Comparison of ENCODE assay signal across 2 fruit fly cellular contexts in the genomic region with DNA sequence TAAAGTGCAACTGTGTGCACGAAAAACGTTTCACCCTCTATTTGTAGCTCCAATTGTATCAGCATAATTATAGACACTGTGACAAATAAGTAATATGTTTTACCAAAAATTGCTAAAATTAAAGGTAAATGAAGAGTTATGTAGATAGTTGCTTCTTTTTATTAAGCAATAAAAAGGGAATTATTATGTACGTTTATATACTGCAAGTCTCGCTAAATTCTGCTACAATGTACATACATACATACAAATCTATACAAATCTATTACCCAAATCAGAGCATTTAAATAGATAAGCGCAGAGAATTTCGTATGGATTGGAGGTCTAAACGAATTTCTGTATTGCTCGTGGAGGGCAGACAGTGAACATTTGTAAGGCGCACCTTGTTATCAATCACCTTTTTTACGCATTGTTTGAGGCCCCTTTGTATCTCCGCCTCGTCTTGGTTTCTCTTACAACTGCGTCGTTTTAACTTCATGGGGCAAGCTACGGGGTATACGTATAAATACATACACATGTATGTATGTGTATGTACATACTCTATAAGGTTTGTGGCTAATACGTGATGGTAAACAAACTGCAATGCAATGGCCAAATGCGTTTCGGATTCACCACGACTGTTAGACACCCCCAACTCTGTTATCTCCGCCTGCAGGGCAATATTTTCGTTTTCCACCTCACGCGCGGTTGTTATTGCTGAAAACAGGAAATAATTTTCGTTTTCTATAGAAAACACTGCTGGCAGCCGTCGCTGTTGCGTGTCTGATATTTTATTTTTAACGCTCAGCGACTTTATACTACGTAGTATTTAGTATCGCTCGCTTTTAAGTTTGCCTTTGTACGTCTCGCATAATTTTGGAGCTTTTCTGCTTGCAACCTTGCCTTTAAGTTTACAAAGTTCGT.
TF ChIP-seq lines count a peak whose summit lies in the region.

No protein-coding gene starts in this region.

TF ChIP-seq in whole organism, embryonic, 481 proteins besides CTCF, POLR2A, EP300 and RAD21 (continued from another document and continues in another):
- TF ChIP-seq Sox100B (GFP tag; optimal IDR thresholded peaks at IDR 0.05; lab: Kevin White, UChicago) (peak; percentile 78), CG7928 (GFP tag; optimal IDR thresholded peaks at IDR 0.05; lab: Kevin White, UChicago) (no peak), CG7372 (GFP tag; IDR thresholded peaks at IDR 0.05; lab: Robert Waterston, UW) (no peak), tin (GFP tag; optimal IDR thresholded peaks at IDR 0.05; lab: Kevin White, UChicago) (peak; percentile 55), Hr51 (GFP tag; optimal IDR thresholded peaks at IDR 0.05; lab: Kevin White, UChicago) (peak in 1 of 2 experiments; percentile 70), CG2712 (tag; optimal IDR thresholded peaks at IDR 0.05; lab: Kevin White, UChicago) (peak; percentile 86), zf30C (GFP tag; optimal IDR thresholded peaks at IDR 0.05; lab: Kevin White, UChicago) (peak; percentile 88), CG8089 (GFP tag; optimal IDR thresholded peaks at IDR 0.05; lab: Kevin White, UChicago) (peak; percentile 67), MTF-1 (GFP tag; optimal IDR thresholded peaks at IDR 0.05; lab: Kevin White, UChicago; ENCODE audit: borderline replicate concordance) (no peak), Stat92E (GFP tag; optimal IDR thresholded peaks at IDR 0.05; lab: Kevin White, UChicago) (peak in 1 of 3 experiments; percentile 11), sd (tag; optimal IDR thresholded peaks at IDR 0.05; lab: Kevin White, UChicago) (peak; percentile 60), CG4360 (GFP tag; IDR thresholded peaks at IDR 0.05; lab: Robert Waterston, UW) (no peak), Max (GFP tag; optimal IDR thresholded peaks at IDR 0.05; lab: Kevin White, UChicago) (no peak), chif (GFP tag; optimal IDR thresholded peaks at IDR 0.05; lab: Kevin White, UChicago) (peak in 1 of 2 experiments; percentile 66), Bteb2 (GFP tag; optimal IDR thresholded peaks at IDR 0.05; lab: Kevin White, UChicago) (peak; percentile 28), Xrp1 (GFP tag; IDR thresholded peaks at IDR 0.05; lab: Robert Waterston, UW) (peak; percentile 75), CG3163 (GFP tag; optimal IDR thresholded peaks at IDR 0.05; lab: Kevin White, UChicago) (no peak), Poxn (GFP tag; IDR thresholded peaks at IDR 0.05; lab: Robert Waterston, UW) (no peak), CG6272 (GFP tag; IDR thresholded peaks at IDR 0.05; lab: Robert Waterston, UW) (no peak), CG4282 (GFP tag; optimal IDR thresholded peaks at IDR 0.05; lab: Kevin White, UChicago) (peak; percentile 38), CG8290 (GFP tag; optimal IDR thresholded peaks at IDR 0.05; lab: Kevin White, UChicago) (no peak), CG8290 (tag; optimal IDR thresholded peaks at IDR 0.05; lab: Kevin White, UChicago) (peak in 1 of 2 experiments; percentile 31), CG17385 (GFP tag; optimal IDR thresholded peaks at IDR 0.05; lab: Kevin White, UChicago) (peak; percentile 61), Neu2 (GFP tag; optimal IDR thresholded peaks at IDR 0.05; lab: Kevin White, UChicago; ENCODE audit: borderline replicate concordance) (no peak), HLHmδ (GFP tag; optimal IDR thresholded peaks at IDR 0.05; lab: Kevin White, UChicago) (peak; percentile 35), ttk (GFP tag; IDR thresholded peaks at IDR 0.05; lab: Robert Waterston, UW) (peak; percentile 37; the same call in 1 of the 2 replicates), CG4820 (GFP tag; optimal IDR thresholded peaks at IDR 0.05; lab: Kevin White, UChicago) (peak; percentile 16), Hey (tag; optimal IDR thresholded peaks at IDR 0.05; lab: Kevin White, UChicago) (no peak), Kr (GFP tag; optimal IDR thresholded peaks at IDR 0.05; lab: Kevin White, UChicago) (peak; percentile 15), ERR (GFP tag; optimal IDR thresholded peaks at IDR 0.05; lab: Kevin White, UChicago) (no peak), CG7963 (GFP tag; IDR thresholded peaks at IDR 0.05; lab: Robert Waterston, UW; ENCODE audit: partially characterized antibody) (no peak), bab2 (GFP tag; optimal IDR thresholded peaks at IDR 0.05; lab: Kevin White, UChicago) (peak; percentile 42), Sox102F (GFP tag; optimal IDR thresholded peaks at IDR 0.05; lab: Kevin White, UChicago) (peak; percentile 79), CG9215 (GFP tag; IDR thresholded peaks at IDR 0.05; lab: Robert Waterston, UW) (no peak), Optix (GFP tag; IDR thresholded peaks at IDR 0.05; lab: Robert Waterston, UW) (no peak), CG12659 (GFP tag; optimal IDR thresholded peaks at IDR 0.05; lab: Kevin White, UChicago) (peak; percentile 42), CG6791 (GFP tag; IDR thresholded peaks at IDR 0.05; lab: Robert Waterston, UW; ENCODE audit: partially characterized antibody) (no peak), CG4424 (GFP tag; optimal IDR thresholded peaks at IDR 0.05; lab: Kevin White, UChicago) (peak; percentile 70), fd64A (GFP tag; optimal IDR thresholded peaks at IDR 0.05; lab: Kevin White, UChicago) (peak; percentile 7), CG13424 (tag; optimal IDR thresholded peaks at IDR 0.05; lab: Kevin White, UChicago) (peak; percentile 63), hb (GFP tag; IDR thresholded peaks at IDR 0.05; lab: Robert Waterston, UW; ENCODE audit: partially characterized antibody) (no peak), Sry-β (GFP tag; optimal IDR thresholded peaks at IDR 0.05; lab: Kevin White, UChicago) (peak; percentile 1), Lhr (GFP tag; optimal IDR thresholded peaks at IDR 0.05; lab: Kevin White, UChicago) (peak; percentile 40), Dref (GFP tag; IDR thresholded peaks at IDR 0.05; lab: Robert Waterston, UW) (no peak), CG14014 (GFP tag; IDR thresholded peaks at IDR 0.05; lab: Robert Waterston, UW) (no peak), CG17186 (GFP tag; optimal IDR thresholded peaks at IDR 0.05; lab: Kevin White, UChicago) (peak; percentile 15), cas (GFP tag; IDR thresholded peaks at IDR 0.05; lab: Robert Waterston, UW) (no peak), otp (GFP tag; IDR thresholded peaks at IDR 0.05; lab: Robert Waterston, UW) (peak; percentile 21; the same call in 2 of the 3 replicates), CG3407 (GFP tag; optimal IDR thresholded peaks at IDR 0.05; lab: Kevin White, UChicago) (peak; percentile 68), Usf (GFP tag; optimal IDR thresholded peaks at IDR 0.05; lab: Kevin White, UChicago) (no peak), CG9609 (GFP tag; optimal IDR thresholded peaks at IDR 0.05; lab: Kevin White, UChicago) (no peak), pita (GFP tag; optimal IDR thresholded peaks at IDR 0.05; lab: Kevin White, UChicago) (no peak), CG6813 (GFP tag; optimal IDR thresholded peaks at IDR 0.05; lab: Kevin White, UChicago) (no peak), CG17612 (GFP tag; IDR thresholded peaks at IDR 0.05; lab: Robert Waterston, UW) (no peak), Meics (GFP tag; optimal IDR thresholded peaks at IDR 0.05; lab: Kevin White, UChicago) (peak; percentile 43), dpn (GFP tag; optimal IDR thresholded peaks at IDR 0.05; lab: Kevin White, UChicago) (peak; percentile 34 to 40), CG12219 (GFP tag; optimal IDR thresholded peaks at IDR 0.05; lab: Kevin White, UChicago) (peak; percentile 25), grn (GFP tag; optimal IDR thresholded peaks at IDR 0.05; lab: Kevin White, UChicago) (peak; percentile 73), Bgb (GFP tag; IDR thresholded peaks at IDR 0.05; lab: Robert Waterston, UW; ENCODE audit: partially characterized antibody) (no peak; the same call in 1 of the 2 replicates)

TF ChIP-seq in whole organism, prepupa, 60 proteins besides CTCF, POLR2A, EP300 and RAD21 (continued from another document):
- TF ChIP-seq CG6163 (GFP tag; IDR thresholded peaks at IDR 0.05; lab: Robert Waterston, UW) (peak; percentile 56; the same call in 2 of the 3 replicates), Sox102F (GFP tag; optimal IDR thresholded peaks at IDR 0.05; lab: Kevin White, UChicago) (peak; percentile 68), Eip78C (GFP tag; lab: Kevin White, UChicago) (peak; percentile 97), ss (GFP tag; optimal IDR thresholded peaks at IDR 0.05; lab: Kevin White, UChicago) (peak; percentile 27 to 68), lz (GFP tag; optimal IDR thresholded peaks at IDR 0.05; lab: Kevin White, UChicago) (peak; percentile 79), OdsH (GFP tag; optimal IDR thresholded peaks at IDR 0.05; lab: Kevin White, UChicago) (peak; percentile 80), cyc (GFP tag; optimal IDR thresholded peaks at IDR 0.05; lab: Kevin White, UChicago) (peak; percentile 68), dsx (GFP tag; optimal IDR thresholded peaks at IDR 0.05; lab: Kevin White, UChicago; ENCODE audit: poor library complexity, severe bottlenecking) (peak; percentile 74), Hr39 (GFP tag; optimal IDR thresholded peaks at IDR 0.05; lab: Kevin White, UChicago) (peak; percentile 68), CG8632 (GFP tag; optimal IDR thresholded peaks at IDR 0.05; lab: Kevin White, UChicago) (peak; percentile 69), CG16779 (tag; optimal IDR thresholded peaks at IDR 0.05; lab: Kevin White, UChicago) (peak; percentile 47), CG11762 (GFP tag; optimal IDR thresholded peaks at IDR 0.05; lab: Kevin White, UChicago; ENCODE audit: insufficient read depth) (peak; percentile 76), Lpt (GFP tag; optimal IDR thresholded peaks at IDR 0.05; lab: Kevin White, UChicago) (peak; percentile 75)
TF ChIP-seq in whole organism, prepupa: peak in this region for 56.
